Worm (Caenorhabditis elegans): Measurements from ENCODE around the gene gcn-1.

gcn-1 gene

DNA sequence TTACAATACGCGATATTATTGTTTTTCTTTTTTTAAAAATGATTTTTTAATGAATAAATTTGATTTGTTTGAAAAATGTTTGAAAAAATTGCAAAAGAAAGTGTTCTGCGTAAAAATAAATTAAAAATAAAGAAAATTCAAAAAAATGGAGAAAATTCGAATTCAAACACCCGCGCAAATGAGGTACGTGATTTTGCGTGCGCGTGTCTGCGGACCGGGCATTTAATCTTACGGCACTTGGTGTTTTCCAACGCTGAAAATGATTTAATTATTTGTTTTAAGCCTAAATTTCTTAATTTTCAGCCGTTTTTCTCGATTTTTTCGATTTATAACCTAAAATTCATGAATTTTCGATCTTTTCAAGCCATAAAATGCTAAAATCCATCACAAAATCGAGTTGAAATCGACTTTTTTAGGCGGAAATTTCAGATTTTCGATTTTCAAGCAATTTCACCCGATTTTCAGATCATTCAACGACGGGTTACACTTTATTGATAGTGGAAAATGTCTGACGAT, at the start of gene gcn-1:
TSS of gene gcn-1 (plus strand) at position 466 of the 516 bp plus-strand sequence.
- peak; percentile 19 for TF ChIP-seq F49E8.2 (tag; optimal IDR thresholded peaks at IDR 0.05; ENCODE audit: borderline replicate concordance)
- no peak for TF ChIP-seq ceh-82 (tag; optimal IDR thresholded peaks at IDR 0.05)
- TF ChIP-seq ztf-7 (tag; optimal IDR thresholded peaks at IDR 0.05): no peak
- no peak for TF ChIP-seq Y5F2A.4 (GFP tag; optimal IDR thresholded peaks at IDR 0.05)
- TF ChIP-seq arid-1 (GFP tag; conservative IDR thresholded peaks at IDR 0.05): peak; percentile 85
- TF ChIP-seq lin-13 (GFP tag; optimal IDR thresholded peaks at IDR 0.05): no peak
- TF ChIP-seq unc-39 (tag; optimal IDR thresholded peaks at IDR 0.05): no peak
- no peak for TF ChIP-seq nhr-237 (tag; optimal IDR thresholded peaks at IDR 0.05)
- no peak for TF ChIP-seq ZK337.2 (GFP tag; IDR thresholded peaks at IDR 0.05)
- TF ChIP-seq nhr-76 (tag; optimal IDR thresholded peaks at IDR 0.05): no peak
- peak; percentile 29; the same call in 1 of the 2 replicates for TF ChIP-seq T26A8.4 (GFP tag; IDR thresholded peaks at IDR 0.05)
- TF ChIP-seq ceh-44 (GFP tag; IDR thresholded peaks at IDR 0.05): no peak
- TF ChIP-seq nhr-102 (tag; optimal IDR thresholded peaks at IDR 0.05): peak; percentile 9
- TF ChIP-seq daf-8 (GFP tag; IDR thresholded peaks at IDR 0.05): no peak
- TF ChIP-seq duxl-1 (tag; optimal IDR thresholded peaks at IDR 0.05; ENCODE audit: poor library complexity): peak; percentile 73
- no peak for TF ChIP-seq lim-7 (GFP tag; IDR thresholded peaks at IDR 0.05)
- no peak for TF ChIP-seq madf-5 (GFP tag; IDR thresholded peaks at IDR 0.05)
- no peak for TF ChIP-seq pqm-1 (tag; optimal IDR thresholded peaks at IDR 0.05)
- peak in 1 of 2 experiments; percentile 87 for TF ChIP-seq lsy-2 (tag; optimal IDR thresholded peaks at IDR 0.05)
- TF ChIP-seq ctbp-1 (GFP tag; IDR thresholded peaks at IDR 0.05): 0 out of 2 replicates have a peak, but pooled peaks have one; percentile 19
- TF ChIP-seq hif-1 (tag; optimal IDR thresholded peaks at IDR 0.05): peak in 1 of 2 experiments; percentile 16
- no peak for TF ChIP-seq tra-1 (GFP tag; IDR thresholded peaks at IDR 0.05)
- no peak for TF ChIP-seq R02D3.7 (tag; optimal IDR thresholded peaks at IDR 0.05)
- peak; percentile 57 for TF ChIP-seq dve-1 (tag; optimal IDR thresholded peaks at IDR 0.05; ENCODE audit: insufficient read depth)
- no peak for TF ChIP-seq nhr-48 (tag; optimal IDR thresholded peaks at IDR 0.05)
- peak; percentile 13; the same call in 1 of the 2 replicates for TF ChIP-seq pha-4 (GFP tag; IDR thresholded peaks at IDR 0.05)
- TF ChIP-seq pha-4 (tag; optimal IDR thresholded peaks at IDR 0.05): no peak
- peak; percentile 76 for TF ChIP-seq lin-38 (GFP tag; IDR thresholded peaks at IDR 0.05)
- TF ChIP-seq dmd-6 (GFP tag; IDR thresholded peaks at IDR 0.05): no peak
- TF ChIP-seq saeg-2 (GFP tag; IDR thresholded peaks at IDR 0.05): no peak
- TF ChIP-seq dpl-1 (GFP tag; optimal IDR thresholded peaks at IDR 0.05): peak; percentile 98
- peak; percentile 63 for TF ChIP-seq hlh-30 (tag; optimal IDR thresholded peaks at IDR 0.05; ENCODE audit: insufficient read depth)
- no peak for TF ChIP-seq zfp-3 (GFP tag; conservative IDR thresholded peaks at IDR 0.05)
- no peak for TF ChIP-seq nhr-6 (tag; optimal IDR thresholded peaks at IDR 0.05)
- TF ChIP-seq daf-19 (GFP tag; conservative IDR thresholded peaks at IDR 0.05): no peak
- no peak for TF ChIP-seq snpc-4 (tag; optimal IDR thresholded peaks at IDR 0.05)
- TF ChIP-seq zip-11 (GFP tag; IDR thresholded peaks at IDR 0.05): no peak
- no peak for TF ChIP-seq lir-3 (tag; optimal IDR thresholded peaks at IDR 0.05)
- no peak for TF ChIP-seq dmd-8 (GFP tag; IDR thresholded peaks at IDR 0.05)
- peak; percentile 87 for TF ChIP-seq mes-2 (tag; optimal IDR thresholded peaks at IDR 0.05; ENCODE audit: poor library complexity, severe bottlenecking)
- TF ChIP-seq php-3 (GFP tag; IDR thresholded peaks at IDR 0.05): no peak
- peak; percentile 15 for TF ChIP-seq hlh-11 (tag; optimal IDR thresholded peaks at IDR 0.05)
- no peak for TF ChIP-seq madf-9 (GFP tag; conservative IDR thresholded peaks at IDR 0.05)
- peak; percentile 64 for TF ChIP-seq mep-1 (tag; optimal IDR thresholded peaks at IDR 0.05)
- TF ChIP-seq gei-8 (GFP tag; optimal IDR thresholded peaks at IDR 0.05): no peak
- TF ChIP-seq nhr-28 (tag; optimal IDR thresholded peaks at IDR 0.05): peak; percentile 3
- TF ChIP-seq fkh-10 (GFP tag; optimal IDR thresholded peaks at IDR 0.05): peak; percentile 45
- TF ChIP-seq nhr-42 (GFP tag; IDR thresholded peaks at IDR 0.05): no peak
- peak; percentile 67 for TF ChIP-seq hmg-1.1 (GFP tag; IDR thresholded peaks at IDR 0.05)
- TF ChIP-seq nhr-11 (tag; optimal IDR thresholded peaks at IDR 0.05): no peak
- TF ChIP-seq ZK546.5 (tag; optimal IDR thresholded peaks at IDR 0.05): no peak
